Worm (Caenorhabditis elegans) whole organism, late embryonic: ENCODE measurements around the gene srx-137.

Experiments used
- C08G9.2 ChIP-seq: sonication (generic microtip); optimal IDR thresholded peaks from 2 replicates; lab custom pipeline; 2016; ENCODE audit warnings: mild to moderate bottlenecking, missing genetic modification characterization, moderate library complexity, missing compliant biosample characterization
- C38D4.7 ChIP-seq: fragments of 200-800 bp; sonication (Bioruptor generic); optimal IDR thresholded peaks from 2 replicates; lab custom pipeline; 2018; ENCODE audit warnings: mild to moderate bottlenecking, missing genetic modification characterization, moderate library complexity, missing compliant biosample characterization
- F13H6.1 ChIP-seq: sonication (generic microtip); optimal IDR thresholded peaks from 2 replicates; lab custom pipeline; 2016; ENCODE audit warnings: missing genetic modification characterization, missing compliant biosample characterization
- K02D7.2 ChIP-seq: sonication (generic microtip); optimal IDR thresholded peaks from 2 replicates; lab custom pipeline; 2017; ENCODE audit warnings: mild to moderate bottlenecking, missing genetic modification characterization, missing compliant biosample characterization
- T23F11.4 ChIP-seq: fragments of 200-800 bp; sonication (Bioruptor generic); optimal IDR thresholded peaks from 2 replicates; lab custom pipeline; 2018; ENCODE audit warnings: mild to moderate bottlenecking, missing genetic modification characterization, missing compliant biosample characterization
- Y22D7AL.16 ChIP-seq: sonication (generic microtip); optimal IDR thresholded peaks from 2 replicates; lab custom pipeline; 2016; ENCODE audit warnings: missing genetic modification characterization, missing compliant biosample characterization
- ahr-1 ChIP-seq: sonication (generic microtip); optimal IDR thresholded peaks from 2 replicates; lab custom pipeline; 2016; ENCODE audit warnings: missing genetic modification characterization, missing compliant biosample characterization
- ama-1 ChIP-seq: fragments of 150-350 bp; optimal IDR thresholded peaks from 2 replicates; lab custom pipeline; 2014
- ceh-14 ChIP-seq: sonication (generic microtip); optimal IDR thresholded peaks from 2 replicates; lab custom pipeline; 2016; ENCODE audit warnings: missing genotype, missing genetic modification characterization, missing compliant biosample characterization
- ceh-18 ChIP-seq: sonication (generic microtip); optimal IDR thresholded peaks from 2 replicates; lab custom pipeline; 2016; ENCODE audit warnings: missing genetic modification characterization, missing compliant biosample characterization
- ceh-19 ChIP-seq: fragments of 200-800 bp; sonication (Bioruptor generic); optimal IDR thresholded peaks from 2 replicates; lab custom pipeline; 2018; ENCODE audit warnings: mild to moderate bottlenecking, missing genetic modification characterization, missing compliant biosample characterization
- ceh-24 ChIP-seq: sonication (generic microtip); optimal IDR thresholded peaks from 2 replicates; lab custom pipeline; 2016; ENCODE audit warnings: mild to moderate bottlenecking, missing genetic modification characterization, missing compliant biosample characterization
- ceh-30 ChIP-seq: fragments of 150-350 bp; optimal IDR thresholded peaks from 2 replicates; lab custom pipeline; 2014; ENCODE audit warnings: missing biosample characterization, missing genetic modification characterization
- ceh-31 ChIP-seq: sonication (generic microtip); optimal IDR thresholded peaks from 2 replicates; lab custom pipeline; 2016; ENCODE audit warnings: missing genetic modification characterization, missing compliant biosample characterization
- ceh-6 ChIP-seq: fragments of 200-800 bp; sonication (Bioruptor generic); optimal IDR thresholded peaks from 2 replicates; lab custom pipeline; 2018; ENCODE audit warnings: mild to moderate bottlenecking, missing genetic modification characterization, missing compliant biosample characterization
- ceh-9 ChIP-seq: sonication (generic microtip); optimal IDR thresholded peaks from 2 replicates; lab custom pipeline; 2016; ENCODE audit warnings: mild to moderate bottlenecking, missing genetic modification characterization, inconsistent platforms, missing compliant biosample characterization
- dve-1 ChIP-seq: sonication (generic microtip); optimal IDR thresholded peaks from 2 replicates; lab custom pipeline; 2017; ENCODE audit warnings: antibody characterized with exemption, mild to moderate bottlenecking, missing genetic modification characterization, missing compliant biosample characterization
- fax-1 ChIP-seq: sonication (generic microtip); optimal IDR thresholded peaks from 2 replicates; lab custom pipeline; 2016; ENCODE audit warnings: missing genotype, missing genetic modification characterization, missing compliant biosample characterization
- fkh-6 ChIP-seq: sonication (generic microtip); optimal IDR thresholded peaks from 2 replicates; lab custom pipeline; 2016; ENCODE audit warnings: missing genetic modification characterization, missing compliant biosample characterization
- hlh-15 ChIP-seq: sonication (generic microtip); optimal IDR thresholded peaks from 2 replicates; lab custom pipeline; 2016; ENCODE audit warnings: missing genetic modification characterization, missing compliant biosample characterization
- hlh-30 ChIP-seq: sonication (generic microtip); optimal IDR thresholded peaks from 2 replicates; lab custom pipeline; 2017; ENCODE audit warnings: antibody characterized with exemption, missing genetic modification characterization, missing compliant biosample characterization; ENCODE audit not compliant: insufficient read depth
- lim-6 ChIP-seq: sonication (generic microtip); optimal IDR thresholded peaks from 2 replicates; lab custom pipeline; 2016; ENCODE audit warnings: missing genetic modification characterization, missing compliant biosample characterization
- lin-11 ChIP-seq: fragments of 200-800 bp; sonication (Bioruptor generic); optimal IDR thresholded peaks from 2 replicates; lab custom pipeline; 2018; ENCODE audit warnings: mild to moderate bottlenecking, missing genetic modification characterization, missing compliant biosample characterization
- mec-3 ChIP-seq: sonication (generic microtip); optimal IDR thresholded peaks from 2 replicates; lab custom pipeline; 2016; ENCODE audit warnings: borderline replicate concordance, missing genetic modification characterization, missing compliant biosample characterization
- nhr-11 ChIP-seq: fragments of 150-350 bp; optimal IDR thresholded peaks from 2 replicates; lab custom pipeline; 2014; ENCODE audit warnings: missing biosample characterization, missing genetic modification characterization
- npax-4 ChIP-seq: sonication (generic microtip); optimal IDR thresholded peaks from 2 replicates; lab custom pipeline; 2016; ENCODE audit warnings: missing genetic modification characterization, missing compliant biosample characterization
- pag-3 ChIP-seq: sonication (generic microtip); optimal IDR thresholded peaks from 2 replicates; lab custom pipeline; 2016; ENCODE audit warnings: missing compliant biosample characterization, missing genetic modification characterization, borderline replicate concordance
- pat-9 ChIP-seq: fragments of 200-800 bp; sonication (Bioruptor generic); optimal IDR thresholded peaks from 2 replicates; lab custom pipeline; 2018; ENCODE audit warnings: mild to moderate bottlenecking, missing genetic modification characterization, moderate library complexity, missing compliant biosample characterization
- pha-2 ChIP-seq: sonication (generic microtip); optimal IDR thresholded peaks from 2 replicates; lab custom pipeline; 2017; ENCODE audit warnings: mild to moderate bottlenecking, missing genetic modification characterization, missing compliant biosample characterization
- pqm-1 ChIP-seq: sonication (generic microtip); optimal IDR thresholded peaks from 2 replicates; lab custom pipeline; 2016; ENCODE audit warnings: missing genetic modification characterization, missing compliant biosample characterization
- pros-1 ChIP-seq: fragments of 150-350 bp; optimal IDR thresholded peaks from 2 replicates; lab custom pipeline; 2014; ENCODE audit warnings: missing biosample characterization, missing genetic modification reagents, missing genetic modification characterization
- rnt-1 ChIP-seq: sonication (generic microtip); optimal IDR thresholded peaks from 2 replicates; lab custom pipeline; 2016; ENCODE audit warnings: missing genetic modification characterization, missing compliant biosample characterization
- sdc-2 ChIP-seq: sonication (generic microtip); optimal IDR thresholded peaks from 2 replicates; lab custom pipeline; 2016; ENCODE audit warnings: missing genotype, missing genetic modification characterization, missing compliant biosample characterization
- tbx-2 ChIP-seq: sonication (generic microtip); optimal IDR thresholded peaks from 2 replicates; lab custom pipeline; 2016; ENCODE audit warnings: missing genetic modification characterization, missing compliant biosample characterization
- ttx-3 ChIP-seq: sonication (generic microtip); optimal IDR thresholded peaks from 2 replicates; lab custom pipeline; 2016; ENCODE audit warnings: missing genetic modification reagents, missing genetic modification characterization, missing compliant biosample characterization
- unc-3 ChIP-seq, 2 experiments: fragments of 200-800 bp in 1 of 2; sonication (Bioruptor generic) in 1 of 2; sonication (generic microtip) in 1 of 2; conservative IDR thresholded peaks in 1 of 2; optimal IDR thresholded peaks in 1 of 2; 2 replicates each; pipeline versions ENCODE4 v1.3.6 to Lab custom; 2016 to 2022; ENCODE audit warnings: missing compliant biosample characterization in 2 of 2, missing genetic modification characterization in 2 of 2, missing genetic modification reagents in 1 of 2
- unc-42 ChIP-seq: sonication (generic microtip); optimal IDR thresholded peaks from 2 replicates; lab custom pipeline; 2016; ENCODE audit warnings: missing genotype, missing genetic modification characterization, missing compliant biosample characterization
- unc-55 ChIP-seq: sonication (generic microtip); optimal IDR thresholded peaks from 2 replicates; lab custom pipeline; 2017; ENCODE audit warnings: missing biosample characterization, missing genetic modification reagents, missing genetic modification characterization

srx-137 gene

DNA sequence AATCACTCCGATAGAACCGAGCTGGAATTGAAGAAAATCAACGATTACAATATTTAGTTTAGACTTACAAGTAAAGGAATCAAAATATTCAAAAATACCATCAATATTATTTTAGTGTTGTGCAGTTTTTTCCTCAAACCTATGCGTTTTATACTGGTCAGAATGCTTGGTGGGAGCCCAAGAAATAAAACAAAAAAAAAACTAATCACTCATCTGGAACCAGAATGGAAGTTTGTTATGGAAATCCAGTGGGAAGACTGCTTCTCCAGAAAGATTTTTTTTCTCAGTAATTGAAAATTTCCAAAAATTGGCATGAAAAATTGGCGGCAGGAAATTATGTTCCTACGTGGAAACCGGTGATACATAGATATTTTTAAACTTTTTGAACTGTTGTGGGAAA, 6.2 kb upstream of the srx-137 start, which contains the start of gene srx-134:
srx-134 (minus strand) TSS at position 101 of the 400 bp plus-strand sequence.
- TF ChIP-seq pat-9 (tag; lab: Kevin White, UChicago), result no peak
- no peak for TF ChIP-seq mec-3 (tag; lab: Kevin White, UChicago)
- TF ChIP-seq lin-11 (tag; lab: Kevin White, UChicago), result no peak
- TF ChIP-seq ceh-24, result no peak
- TF ChIP-seq ceh-18 (tag; lab: Kevin White, UChicago), result no peak
- TF ChIP-seq lim-6 (tag; lab: Kevin White, UChicago), result no peak
- no peak for TF ChIP-seq rnt-1
- TF ChIP-seq, all 69 proteins: peak for 0

ce11 chrV:13857132-13857531, 5.5 kb upstream of the srx-137 start, which contains the start of gene srx-136:
srx-136 (plus strand) TSS chrV:13857432.
- TF ChIP-seq ceh-30 (tag; lab: Kevin White, UChicago), result no peak
- TF ChIP-seq ceh-18 (tag; lab: Kevin White, UChicago), result no peak
- TF ChIP-seq fkh-6 (tag; lab: Kevin White, UChicago), result no peak
- no peak for TF ChIP-seq ama-1
- no peak for TF ChIP-seq pag-3 (tag; lab: Kevin White, UChicago)
- no peak for TF ChIP-seq pqm-1 (tag; lab: Kevin White, UChicago)
- TF ChIP-seq hlh-15 (tag; lab: Kevin White, UChicago), result no peak
- TF ChIP-seq unc-55 (GFP tag; lab: Kevin White, UChicago), result no peak
- TF ChIP-seq, all 69 proteins: peak for 0

DNA sequence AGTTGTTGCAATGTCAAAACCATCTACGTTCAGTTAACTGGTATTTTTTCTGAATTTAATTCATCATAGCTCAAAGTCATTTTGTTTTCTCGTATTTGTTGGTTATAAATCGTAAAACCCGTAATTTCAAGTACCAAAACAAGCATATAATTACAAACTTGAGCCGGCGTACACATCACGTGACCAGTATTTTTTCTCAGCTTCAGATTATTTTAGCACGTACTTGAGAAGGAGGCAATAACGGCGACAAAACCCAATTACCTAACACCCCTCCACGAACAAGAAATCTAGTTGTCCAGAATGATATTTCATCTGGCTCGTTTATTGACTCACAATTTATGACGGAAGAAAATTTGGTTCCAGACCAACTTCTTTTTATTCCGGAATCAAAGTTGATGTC, 3.7 kb upstream of the srx-137 start, which contains the start of gene srx-135:
srx-135 (plus strand) TSS at position 301 of the 400 bp plus-strand sequence.
- no peak for TF ChIP-seq ahr-1 (tag; lab: Kevin White, UChicago)
- no peak for TF ChIP-seq pros-1 (tag; lab: Kevin White, UChicago)
- no peak for TF ChIP-seq ceh-19 (GFP tag; lab: Kevin White, UChicago)
- TF ChIP-seq Y22D7AL.16 (tag; lab: Kevin White, UChicago), result no peak
- no peak for TF ChIP-seq ceh-6
- no peak for TF ChIP-seq C08G9.2 (tag; lab: Kevin White, UChicago)
- TF ChIP-seq F13H6.1 (tag; lab: Kevin White, UChicago), result no peak
- no peak for TF ChIP-seq ceh-9 (tag; lab: Kevin White, UChicago)
- TF ChIP-seq lin-11 (tag; lab: Kevin White, UChicago), result no peak
- no peak for TF ChIP-seq tbx-2 (tag; lab: Kevin White, UChicago)
- TF ChIP-seq pha-2, result no peak
- TF ChIP-seq ttx-3, result no peak
- TF ChIP-seq sdc-2 (tag; lab: Kevin White, UChicago), result no peak

DNA sequence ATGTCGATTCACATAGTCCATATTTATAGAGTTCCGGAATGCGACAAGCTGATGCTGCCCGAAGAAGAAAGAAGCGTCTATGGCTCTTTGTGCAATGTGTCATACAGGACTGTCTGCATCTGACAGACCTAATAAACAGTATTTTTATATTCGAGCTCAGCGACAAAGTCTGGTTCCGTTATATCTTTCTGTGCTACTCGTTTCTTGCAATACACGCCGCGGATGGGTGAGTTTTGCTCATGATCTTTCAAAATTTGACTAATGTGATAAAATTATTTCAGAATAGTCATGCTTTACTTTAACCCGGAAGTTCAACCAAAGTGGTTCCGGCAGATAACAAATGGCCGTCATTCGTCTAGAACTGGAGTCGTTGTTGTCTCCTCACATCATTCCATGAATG, 1.1 kb downstream of the srx-137 start:
- no peak for TF ChIP-seq ama-1
- TF ChIP-seq npax-4 (tag; lab: Kevin White, UChicago), result no peak
- TF ChIP-seq T23F11.4 (GFP tag; lab: Kevin White, UChicago), result no peak
- TF ChIP-seq fax-1 (tag; lab: Kevin White, UChicago), result no peak
- no peak for TF ChIP-seq unc-3 (GFP tag; conservative IDR thresholded peaks at IDR 0.05; lab: Robert Waterston, UW)
- TF ChIP-seq unc-3 (tag; optimal IDR thresholded peaks at IDR 0.05; lab: Kevin White, UChicago), result no peak
- TF ChIP-seq hlh-30 (tag; lab: Kevin White, UChicago), result no peak
- TF ChIP-seq rnt-1, result no peak
- TF ChIP-seq ceh-31 (tag; lab: Kevin White, UChicago), result no peak
- no peak for TF ChIP-seq K02D7.2 (tag; lab: Kevin White, UChicago)
- TF ChIP-seq C08G9.2 (tag; lab: Kevin White, UChicago), result no peak
- no peak for TF ChIP-seq dve-1 (tag; lab: Kevin White, UChicago)
- no peak for TF ChIP-seq pha-2
- TF ChIP-seq nhr-11 (tag; lab: Kevin White, UChicago), result no peak
- no peak for TF ChIP-seq unc-42 (tag; lab: Kevin White, UChicago)
- TF ChIP-seq ceh-14 (tag; lab: Kevin White, UChicago), result no peak
- TF ChIP-seq C38D4.7 (GFP tag; lab: Kevin White, UChicago), result no peak
- TF ChIP-seq, all 69 proteins: peak for 0
